Fruit fly (Drosophila melanogaster): ENCODE data around the gene Cht11.
A peak's percentile ranks its signal among the peaks of the same experiment; 100 is the strongest.

Gene Cht11

DNA sequence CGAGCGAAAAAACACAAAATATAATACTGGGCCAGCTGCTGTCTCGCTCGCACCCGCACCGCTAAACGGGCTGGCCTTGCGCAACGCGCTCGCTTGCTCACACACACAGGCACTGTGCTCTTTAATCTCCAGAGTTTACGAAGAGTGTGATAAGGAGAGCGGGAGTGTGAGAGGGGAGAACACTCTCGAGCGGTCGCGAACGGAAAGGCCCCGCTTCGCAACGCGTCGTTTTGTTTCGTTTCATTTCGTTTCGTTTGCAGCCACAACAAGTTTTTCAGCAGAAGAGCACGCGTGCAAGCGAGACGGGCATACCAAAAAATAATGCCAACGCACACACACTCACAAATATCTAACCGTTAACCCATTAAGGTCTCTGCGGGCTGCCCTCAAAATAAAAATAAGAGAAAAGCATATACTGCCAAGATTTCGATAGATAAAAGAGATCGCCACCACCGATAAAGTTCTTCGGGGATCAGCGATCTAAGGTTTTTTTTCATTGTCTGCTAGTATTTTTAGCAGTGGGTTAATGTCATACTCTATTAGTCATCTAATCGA, 12.3 kb upstream of the Cht11 start (continued):
- TF ChIP-seq CG15601 (tag; optimal IDR thresholded peaks at IDR 0.05) = no peak
- peak; percentile 47; the same call in 1 of the 3 replicates for TF ChIP-seq Opbp (GFP tag; IDR thresholded peaks at IDR 0.05; ENCODE audit: partially characterized antibody)
- no peak for TF ChIP-seq CG9797 (GFP tag; optimal IDR thresholded peaks at IDR 0.05)
- TF ChIP-seq CG1024 (GFP tag; IDR thresholded peaks at IDR 0.05) = peak; percentile 30; the same call in 1 of the 2 replicates
- 0 out of 2 replicates have a peak, but pooled peaks have one; percentile 36 for TF ChIP-seq ssp (GFP tag; IDR thresholded peaks at IDR 0.05)
- TF ChIP-seq Ravus (GFP tag; IDR thresholded peaks at IDR 0.05) = no peak
- TF ChIP-seq CG7271 (tag; optimal IDR thresholded peaks at IDR 0.05) = no peak
- TF ChIP-seq CG7786 (GFP tag; optimal IDR thresholded peaks at IDR 0.05) = peak; percentile 77
- TF ChIP-seq gce (GFP tag; IDR thresholded peaks at IDR 0.05) = peak; percentile 25; the same call in 1 of the 3 replicates
- TF ChIP-seq scrt (GFP tag; optimal IDR thresholded peaks at IDR 0.05) = peak; percentile 32
- TF ChIP-seq CG8924 (tag; optimal IDR thresholded peaks at IDR 0.05) = peak; percentile 55
- no peak for TF ChIP-seq crc (GFP tag; optimal IDR thresholded peaks at IDR 0.05)
- no peak for TF ChIP-seq Lim3 (GFP tag; IDR thresholded peaks at IDR 0.05)
- peak; percentile 73 for TF ChIP-seq CG11456 (GFP tag; IDR thresholded peaks at IDR 0.05)
- TF ChIP-seq Hr78 (GFP tag; optimal IDR thresholded peaks at IDR 0.05) = peak in 1 of 2 experiments; percentile 73
- TF ChIP-seq CG9817 (tag; optimal IDR thresholded peaks at IDR 0.05) = peak; percentile 44
- TF ChIP-seq CG15011 (GFP tag; optimal IDR thresholded peaks at IDR 0.05) = no peak
- no peak for TF ChIP-seq BEAF-32 (GFP tag; optimal IDR thresholded peaks at IDR 0.05)
- peak; percentile 69 for TF ChIP-seq zfh1 (GFP tag; IDR thresholded peaks at IDR 0.05)
- TF ChIP-seq mam (GFP tag; optimal IDR thresholded peaks at IDR 0.05) = peak; percentile 55
- TF ChIP-seq Max (GFP tag; optimal IDR thresholded peaks at IDR 0.05) = no peak
- 0 out of 2 replicates have a peak, but pooled peaks have one; percentile 16 for TF ChIP-seq CG11696 (GFP tag; IDR thresholded peaks at IDR 0.05)
- no peak for TF ChIP-seq CG10431 (GFP tag; optimal IDR thresholded peaks at IDR 0.05)
- peak; percentile 64; the same call in 1 of the 2 replicates for TF ChIP-seq CG10366 (GFP tag; IDR thresholded peaks at IDR 0.05)
- peak; percentile 15 for TF ChIP-seq tin (GFP tag; optimal IDR thresholded peaks at IDR 0.05)
- no peak for TF ChIP-seq dati (GFP tag; IDR thresholded peaks at IDR 0.05)
- no peak for TF ChIP-seq dmrt11E (tag; optimal IDR thresholded peaks at IDR 0.05)
- peak; percentile 98 for TF ChIP-seq crol (GFP tag; IDR thresholded peaks at IDR 0.05)
- peak; percentile 61 for TF ChIP-seq HmgZ (tag; optimal IDR thresholded peaks at IDR 0.05)
- TF ChIP-seq CG8290 (GFP tag; optimal IDR thresholded peaks at IDR 0.05) = no peak
- peak; percentile 39 to 81 for TF ChIP-seq CG8290 (tag; optimal IDR thresholded peaks at IDR 0.05)
- no peak for TF ChIP-seq CG33213 (GFP tag; optimal IDR thresholded peaks at IDR 0.05)
- peak; percentile 95 for TF ChIP-seq Med (GFP tag)
- peak; percentile 2 for TF ChIP-seq CG10274 (GFP tag; optimal IDR thresholded peaks at IDR 0.05)
- TF ChIP-seq CG13424 (tag; optimal IDR thresholded peaks at IDR 0.05) = peak; percentile 60
- TF ChIP-seq CG16815 (GFP tag; optimal IDR thresholded peaks at IDR 0.05) = peak; percentile 19
- TF ChIP-seq p53 (GFP tag; optimal IDR thresholded peaks at IDR 0.05) = no peak
- no peak for TF ChIP-seq CTCF (GFP tag; optimal IDR thresholded peaks at IDR 0.05)
- TF ChIP-seq CG8281 (tag; optimal IDR thresholded peaks at IDR 0.05) = peak; percentile 12
- TF ChIP-seq D19B (GFP tag; optimal IDR thresholded peaks at IDR 0.05) = peak; percentile 59
- TF ChIP-seq CG7357 (GFP tag; IDR thresholded peaks at IDR 0.05) = no peak; the same call in 2 of the 3 replicates
- TF ChIP-seq Elba2 (GFP tag; optimal IDR thresholded peaks at IDR 0.05) = no peak
- no peak for TF ChIP-seq CrebB (tag; optimal IDR thresholded peaks at IDR 0.05)
- TF ChIP-seq CG7745 (tag; optimal IDR thresholded peaks at IDR 0.05) = no peak
- peak; percentile 47 for TF ChIP-seq MBD-R2 (GFP tag; IDR thresholded peaks at IDR 0.05)
- TF ChIP-seq Tbp (GFP tag; optimal IDR thresholded peaks at IDR 0.05) = no peak
- no peak for TF ChIP-seq NK7.1 (GFP tag; optimal IDR thresholded peaks at IDR 0.05)
- TF ChIP-seq CG1603 (tag; optimal IDR thresholded peaks at IDR 0.05) = peak; percentile 6
- peak; percentile 89 for TF ChIP-seq grn (GFP tag; optimal IDR thresholded peaks at IDR 0.05)
- TF ChIP-seq ranshi (GFP tag; IDR thresholded peaks at IDR 0.05) = peak; percentile 66
- TF ChIP-seq cas (GFP tag; IDR thresholded peaks at IDR 0.05) = peak; percentile 68
